Fruit fly (Drosophila melanogaster) S2 (cell line): Measurements from ENCODE around the gene nkt.

Experiments
- CG8478 ChIP-seq: fragments of >200 bp; optimal IDR thresholded peaks from 2 replicates; lab custom pipeline; 2018
- CTCF ChIP-seq, 2 experiments: fragments of >200 bp; optimal IDR thresholded peaks; 2 replicates each; lab custom pipeline; 2018

DNA sequence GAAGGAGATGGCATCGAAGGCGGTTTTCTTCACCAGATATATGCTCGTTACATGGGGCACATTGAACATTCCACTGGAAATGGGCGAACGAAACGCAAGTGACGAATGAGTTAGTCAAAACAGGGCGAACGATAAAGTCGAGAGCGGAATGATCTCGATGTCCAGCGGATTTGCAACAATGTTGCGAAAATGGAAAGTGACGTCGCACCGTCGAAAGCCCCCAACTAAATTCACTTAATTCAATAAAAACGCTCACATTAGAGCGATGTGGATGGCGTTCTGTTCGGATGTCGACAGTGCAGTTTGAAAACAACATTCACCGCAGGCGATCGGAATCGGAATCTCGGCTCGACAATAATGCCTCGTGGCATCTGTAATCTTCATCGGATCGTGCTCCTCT, 1.8 kb upstream of the nkt start, which contains the start of gene CG7607:
- no peak for TF ChIP-seq CTCF (optimal IDR thresholded peaks at IDR 0.05; lab: Kevin White, UChicago)
- no peak for TF ChIP-seq CG8478 (lab: Kevin White, UChicago)
